Worm (Caenorhabditis elegans) whole organism, L4 larva: Measurements from ENCODE around the gene tgt-1.
A peak's percentile ranks its signal among the peaks of the same experiment; 100 is the strongest.

ENCODE experiments used
- F10B5.3 ChIP-seq: sonication (generic microtip); optimal IDR thresholded peaks from 2 replicates; lab custom pipeline; 2016; ENCODE audit warnings: mild to moderate bottlenecking, missing genetic modification characterization, missing compliant biosample characterization
- F44E2.7 ChIP-seq: fragments of 200-800 bp; sonication (Bioruptor generic); IDR thresholded peaks from 2 replicates; pipeline ENCODE4 v2.1.2; 2022; ENCODE audit warnings: missing genetic modification characterization, missing compliant biosample characterization
- R02D3.7 ChIP-seq: fragments of 150-350 bp; sonication (generic microtip); optimal IDR thresholded peaks from 3 replicates; lab custom pipeline; 2014; ENCODE audit warnings: missing biosample characterization, missing genetic modification characterization
- T26A8.4 ChIP-seq: fragments of 200-800 bp; sonication (Bioruptor generic); IDR thresholded peaks from 2 replicates; pipeline ENCODE4 v1.3.6; 2022; ENCODE audit warnings: missing genetic modification characterization, missing compliant biosample characterization
- Y48G9A.11 ChIP-seq: fragments of 200-800 bp; sonication (Bioruptor generic); IDR thresholded peaks from 2 replicates; pipeline ENCODE4 v1.3.6; 2022; ENCODE audit warnings: missing genetic modification reagents, missing genetic modification characterization, missing compliant biosample characterization
- ZK337.2 ChIP-seq: fragments of 200-800 bp; sonication (Bioruptor generic); IDR thresholded peaks from 2 replicates; pipeline ENCODE4 v1.3.6; 2022; ENCODE audit warnings: missing genetic modification reagents, missing genetic modification characterization, missing compliant biosample characterization
- ceh-20 ChIP-seq: fragments of 200-800 bp; sonication (Bioruptor generic); IDR thresholded peaks from 2 replicates; pipeline ENCODE4 v1.3.6; 2022; ENCODE audit warnings: missing genetic modification reagents, missing genetic modification characterization, missing compliant biosample characterization
- ceh-44 ChIP-seq: fragments of 200-800 bp; sonication (Bioruptor generic); IDR thresholded peaks from 2 replicates; pipeline ENCODE4 v1.3.6; 2022; ENCODE audit warnings: missing genetic modification reagents, missing genetic modification characterization, missing compliant biosample characterization
- ceh-62 ChIP-seq: sonication (generic microtip); optimal IDR thresholded peaks from 2 replicates; lab custom pipeline; 2017; ENCODE audit warnings: missing biosample characterization, missing genetic modification characterization
- daf-12 ChIP-seq: fragments of 150-350 bp; optimal IDR thresholded peaks from 2 replicates; lab custom pipeline; 2014; ENCODE audit warnings: missing biosample characterization, missing genetic modification reagents, missing genetic modification characterization
- daf-16 ChIP-seq, 3 experiments: sonication (generic microtip); optimal IDR thresholded peaks; 2 replicates each; lab custom pipeline; 2016 to 2017; ENCODE audit warnings: missing genetic modification characterization in 3 of 3, missing genetic modification reagents in 3 of 3, mild to moderate bottlenecking in 2 of 3, missing compliant biosample characterization in 2 of 3, missing biosample characterization in 1 of 3, moderate library complexity in 1 of 3
- daf-8 ChIP-seq: fragments of 200-800 bp; sonication (Bioruptor generic); IDR thresholded peaks from 2 replicates; pipeline ENCODE4 v1.3.6; 2022; ENCODE audit warnings: missing genetic modification characterization, missing compliant biosample characterization
- duxl-1 ChIP-seq: sonication (generic microtip); optimal IDR thresholded peaks from 2 replicates; lab custom pipeline; 2016; ENCODE audit warnings: mild to moderate bottlenecking, missing genetic modification characterization, moderate library complexity, missing compliant biosample characterization; ENCODE audit not compliant: poor library complexity
- egl-27 ChIP-seq: sonication (generic microtip); optimal IDR thresholded peaks from 3 replicates; lab custom pipeline; 2017; ENCODE audit warnings: missing biosample characterization, missing genetic modification reagents, missing genetic modification characterization
- fkh-10 ChIP-seq: fragments of 150-350 bp; optimal IDR thresholded peaks from 2 replicates; lab custom pipeline; 2014; ENCODE audit warnings: missing biosample characterization, missing genetic modification reagents, missing genetic modification characterization
- fos-1 ChIP-seq: fragments of 150-350 bp; optimal IDR thresholded peaks from 2 replicates; lab custom pipeline; 2014; ENCODE audit warnings: missing biosample characterization, missing genetic modification characterization
- hlh-30 ChIP-seq: sonication (generic microtip); optimal IDR thresholded peaks from 2 replicates; lab custom pipeline; 2017; ENCODE audit warnings: antibody characterized with exemption, mild to moderate bottlenecking, missing genetic modification characterization, missing compliant biosample characterization; ENCODE audit not compliant: insufficient read depth
- jun-1 ChIP-seq: fragments of 150-350 bp; optimal IDR thresholded peaks from 2 replicates; lab custom pipeline; 2014; ENCODE audit warnings: missing biosample characterization, missing genetic modification reagents, missing genetic modification characterization
- lim-7 ChIP-seq: fragments of 200-800 bp; sonication (Bioruptor generic); IDR thresholded peaks from 2 replicates; pipeline ENCODE4 v1.3.6; 2022; ENCODE audit warnings: missing genetic modification characterization, missing compliant biosample characterization
- lin-1 ChIP-seq: fragments of 200-800 bp; sonication (Bioruptor generic); IDR thresholded peaks from 2 replicates; pipeline ENCODE4 v1.3.6; 2022; ENCODE audit warnings: missing genetic modification reagents, missing genetic modification characterization, missing compliant biosample characterization
- lin-15B ChIP-seq: fragments of 150-350 bp; sonication (generic microtip); optimal IDR thresholded peaks from 3 replicates; lab custom pipeline; 2014; ENCODE audit warnings: missing biosample characterization, missing genetic modification characterization
- lin-29 ChIP-seq: fragments of 200-800 bp; sonication (Bioruptor generic); IDR thresholded peaks from 2 replicates; pipeline ENCODE4 v1.3.6; 2022; ENCODE audit warnings: missing genetic modification reagents, missing genetic modification characterization, missing compliant biosample characterization
- lin-39 ChIP-seq: fragments of 150-350 bp; optimal IDR thresholded peaks from 2 replicates; lab custom pipeline; 2014; ENCODE audit warnings: missing biosample characterization, missing genetic modification reagents, missing genetic modification characterization
- lir-3 ChIP-seq: sonication (generic microtip); optimal IDR thresholded peaks from 2 replicates; lab custom pipeline; 2016; ENCODE audit warnings: mild to moderate bottlenecking, missing genetic modification characterization, missing compliant biosample characterization
- madf-9 ChIP-seq: fragments of 200-800 bp; sonication (Bioruptor generic); conservative IDR thresholded peaks from 2 replicates; pipeline ENCODE4 v1.3.6; 2022; ENCODE audit warnings: missing genetic modification reagents, missing genetic modification characterization, missing compliant biosample characterization
- mdl-1 ChIP-seq, 2 experiments: fragments of 150-350 bp in 1 of 2; sonication (generic microtip) in 1 of 2; optimal IDR thresholded peaks; 2 replicates each; lab custom pipeline; 2014 to 2017; ENCODE audit warnings: missing biosample characterization in 2 of 2, missing genetic modification characterization in 2 of 2
- mxl-3 ChIP-seq: fragments of 200-800 bp; sonication (Bioruptor generic); optimal IDR thresholded peaks from 2 replicates; lab custom pipeline; 2018; ENCODE audit warnings: mild to moderate bottlenecking, missing genetic modification characterization, missing compliant biosample characterization
- nhr-237 ChIP-seq: sonication (generic microtip); optimal IDR thresholded peaks from 2 replicates; lab custom pipeline; 2017; ENCODE audit warnings: missing biosample characterization, missing genetic modification characterization
- nhr-41 ChIP-seq: fragments of 200-800 bp; sonication (Bioruptor generic); IDR thresholded peaks from 2 replicates; pipeline ENCODE4 v1.3.6; 2022; ENCODE audit warnings: missing genetic modification reagents, missing genetic modification characterization, missing compliant biosample characterization
- nhr-42 ChIP-seq: fragments of 200-800 bp; sonication (Bioruptor generic); IDR thresholded peaks from 2 replicates; pipeline ENCODE4 v1.3.6; 2022; ENCODE audit warnings: missing genetic modification characterization, missing compliant biosample characterization
- nhr-6 ChIP-seq: fragments of 150-350 bp; optimal IDR thresholded peaks from 2 replicates; lab custom pipeline; 2014; ENCODE audit warnings: missing biosample characterization, missing genetic modification characterization
- nhr-76 ChIP-seq: fragments of 150-350 bp; optimal IDR thresholded peaks from 2 replicates; lab custom pipeline; 2014; ENCODE audit warnings: missing biosample characterization, missing genetic modification characterization
- nhr-77 ChIP-seq: fragments of 150-350 bp; optimal IDR thresholded peaks from 2 replicates; lab custom pipeline; 2014; ENCODE audit warnings: missing biosample characterization, missing genetic modification characterization
- php-3 ChIP-seq: fragments of 200-800 bp; sonication (Bioruptor generic); IDR thresholded peaks from 2 replicates; pipeline ENCODE4 v1.3.6; 2022; ENCODE audit warnings: missing genetic modification reagents, missing genetic modification characterization, missing compliant biosample characterization
- rbr-2 ChIP-seq: sonication (generic microtip); optimal IDR thresholded peaks from 2 replicates; lab custom pipeline; 2016; ENCODE audit warnings: missing genotype, missing genetic modification characterization, missing compliant biosample characterization
- saeg-2 ChIP-seq: fragments of 200-800 bp; sonication (Bioruptor generic); IDR thresholded peaks from 2 replicates; pipeline ENCODE4 v1.3.6; 2022; ENCODE audit warnings: missing genetic modification reagents, missing genetic modification characterization, missing compliant biosample characterization
- set-16 ChIP-seq: fragments of 200-800 bp; sonication (Bioruptor generic); IDR thresholded peaks from 2 replicates; pipeline ENCODE4 v1.3.6; 2022; ENCODE audit warnings: missing genetic modification reagents, missing genetic modification characterization, missing compliant biosample characterization
- skn-1 ChIP-seq: fragments of 150-350 bp; optimal IDR thresholded peaks from 2 replicates; lab custom pipeline; 2014; ENCODE audit warnings: missing biosample characterization, missing genetic modification characterization
- snpc-4 ChIP-seq: fragments of 150-350 bp; optimal IDR thresholded peaks from 2 replicates; lab custom pipeline; 2014; ENCODE audit warnings: missing biosample characterization, missing genetic modification characterization
- spr-1 ChIP-seq: sonication (generic microtip); optimal IDR thresholded peaks from 2 replicates; lab custom pipeline; 2016; ENCODE audit warnings: mild to moderate bottlenecking, missing genetic modification characterization, missing compliant biosample characterization
- spr-3 ChIP-seq: fragments of 200-800 bp; sonication (Bioruptor generic); optimal IDR thresholded peaks from 2 replicates; lab custom pipeline; 2018; ENCODE audit warnings: mild to moderate bottlenecking, missing genetic modification characterization, missing compliant biosample characterization
- tag-97 ChIP-seq: fragments of 200-800 bp; sonication (Bioruptor generic); IDR thresholded peaks from 2 replicates; pipeline ENCODE4 v1.3.6; 2022; ENCODE audit warnings: missing genetic modification characterization, missing compliant biosample characterization
- tra-1 ChIP-seq: fragments of 200-800 bp; sonication (Bioruptor generic); IDR thresholded peaks from 2 replicates; pipeline ENCODE4 v1.3.6; 2022; ENCODE audit warnings: missing genetic modification reagents, missing genetic modification characterization, missing compliant biosample characterization
- unc-130 ChIP-seq: sonication (generic microtip); optimal IDR thresholded peaks from 2 replicates; lab custom pipeline; 2016; ENCODE audit warnings: missing genetic modification reagents, missing genetic modification characterization, missing compliant biosample characterization
- unc-62 ChIP-seq, 3 experiments: fragments of 150-350 bp in 1 of 3; sonication (generic microtip); optimal IDR thresholded peaks in 2 of 3; peaks in 1 of 3; 1 replicate in 1 of 3; 2 replicates in 2 of 3; lab custom pipeline; 2014 to 2017; ENCODE audit warnings: missing biosample characterization in 3 of 3, missing genetic modification characterization in 3 of 3, missing genetic modification reagents in 3 of 3, missing genotype in 1 of 3
- zag-1 ChIP-seq: fragments of 150-350 bp; optimal IDR thresholded peaks from 2 replicates; lab custom pipeline; 2014; ENCODE audit warnings: missing biosample characterization, missing genetic modification characterization
- zfp-2 ChIP-seq: sonication (generic microtip); optimal IDR thresholded peaks from 2 replicates; lab custom pipeline; 2016; ENCODE audit warnings: mild to moderate bottlenecking, missing genetic modification characterization, missing compliant biosample characterization
- zfp-3 ChIP-seq: fragments of 200-800 bp; sonication (Bioruptor generic); conservative IDR thresholded peaks from 2 replicates; pipeline ENCODE4 v1.3.6; 2022; ENCODE audit warnings: missing genetic modification reagents, missing genetic modification characterization, missing compliant biosample characterization
- ztf-11 ChIP-seq: fragments of 150-350 bp; optimal IDR thresholded peaks from 2 replicates; lab custom pipeline; 2014; ENCODE audit warnings: missing biosample characterization, missing genetic modification characterization
- ztf-7 ChIP-seq: fragments of 150-350 bp; optimal IDR thresholded peaks from 2 replicates; lab custom pipeline; 2014; ENCODE audit warnings: missing biosample characterization, missing genetic modification characterization

tgt-1 gene

DNA sequence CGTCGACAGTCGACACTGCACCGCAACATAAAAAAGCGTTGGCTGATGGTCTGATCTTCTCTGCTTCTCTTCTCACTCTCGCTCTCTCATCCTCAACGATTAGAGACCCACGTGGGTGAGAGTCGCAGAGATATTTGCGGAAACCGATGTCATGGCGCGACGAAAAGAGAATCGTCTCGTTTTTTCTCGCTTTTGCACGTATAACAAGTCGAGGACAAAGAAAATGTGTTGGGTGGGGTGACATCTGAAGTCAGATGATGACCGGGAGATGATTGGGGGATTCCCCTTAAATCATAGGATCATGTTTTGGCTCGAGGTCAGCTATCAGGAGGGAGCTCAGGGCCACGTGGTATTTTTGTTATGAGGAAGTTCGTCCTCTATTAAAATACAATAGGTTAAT is 3.2 kb downstream of the tgt-1 start (continued):
- TF ChIP-seq set-16 (GFP tag; lab: Robert Waterston, UW), result peak; percentile 80
- peak; percentile 54 for TF ChIP-seq nhr-76 (tag; lab: Kevin White, UChicago)
- no peak for TF ChIP-seq zag-1
- no peak for TF ChIP-seq R02D3.7 (tag; lab: Kevin White, UChicago)
- no peak for TF ChIP-seq fos-1 (tag; lab: Kevin White, UChicago)
- no peak for TF ChIP-seq daf-8 (GFP tag; lab: Robert Waterston, UW)
- peak; percentile 91 for TF ChIP-seq ceh-20
- no peak for TF ChIP-seq F44E2.7 (GFP tag; lab: Robert Waterston, UW)
- TF ChIP-seq php-3 (GFP tag; lab: Robert Waterston, UW), result peak; percentile 65
- TF ChIP-seq F10B5.3 (tag; lab: Kevin White, UChicago), result no peak
- TF ChIP-seq mdl-1 (tag; optimal IDR thresholded peaks at IDR 0.05; lab: Kevin White, UChicago), result peak; percentile 100
- peak; percentile 59 for TF ChIP-seq rbr-2
- no peak for TF ChIP-seq ZK337.2 (GFP tag; lab: Robert Waterston, UW)
- TF ChIP-seq jun-1, result no peak
- TF ChIP-seq spr-3, result no peak
- TF ChIP-seq lin-1 (GFP tag; lab: Robert Waterston, UW), result peak; percentile 91
- no peak for TF ChIP-seq daf-16 (GFP tag; optimal IDR thresholded peaks at IDR 0.05; lab: Kevin White, UChicago)
- peak; percentile 71 for TF ChIP-seq daf-16 (tag; optimal IDR thresholded peaks at IDR 0.05; lab: Kevin White, UChicago)
- peak; percentile 60; the same call in 1 of the 2 replicates for TF ChIP-seq T26A8.4 (GFP tag; lab: Robert Waterston, UW)
- no peak for TF ChIP-seq egl-27 (tag; lab: Kevin White, UChicago)
- peak; percentile 27 for TF ChIP-seq nhr-237 (tag; lab: Kevin White, UChicago)
- peak; percentile 94 for TF ChIP-seq tra-1
- TF ChIP-seq lin-39 (tag; lab: Kevin White, UChicago), result no peak
- TF ChIP-seq madf-9, result peak; percentile 45; the same call in 1 of the 2 replicates
- TF ChIP-seq mxl-3 (GFP tag; lab: Kevin White, UChicago), result peak; percentile 99
- no peak for TF ChIP-seq spr-1 (tag; lab: Kevin White, UChicago)
- TF ChIP-seq lin-29 (GFP tag; lab: Robert Waterston, UW), result 0 out of 2 replicates have a peak, but pooled peaks have one; percentile 59
- TF ChIP-seq unc-62 (GFP tag; optimal IDR thresholded peaks at IDR 0.05 in 1 of 2; lab: Kevin White, UChicago), result peak in 1 of 2 experiments; percentile 100
- TF ChIP-seq unc-62 (tag; optimal IDR thresholded peaks at IDR 0.05; lab: Kevin White, UChicago), result no peak
- TF ChIP-seq duxl-1 (tag; lab: Kevin White, UChicago), result peak; percentile 48
- no peak for TF ChIP-seq daf-12 (tag; lab: Kevin White, UChicago)
- no peak for TF ChIP-seq nhr-42
- peak; percentile 86 for TF ChIP-seq nhr-77 (tag; lab: Kevin White, UChicago)
- no peak for TF ChIP-seq ceh-44

DNA sequence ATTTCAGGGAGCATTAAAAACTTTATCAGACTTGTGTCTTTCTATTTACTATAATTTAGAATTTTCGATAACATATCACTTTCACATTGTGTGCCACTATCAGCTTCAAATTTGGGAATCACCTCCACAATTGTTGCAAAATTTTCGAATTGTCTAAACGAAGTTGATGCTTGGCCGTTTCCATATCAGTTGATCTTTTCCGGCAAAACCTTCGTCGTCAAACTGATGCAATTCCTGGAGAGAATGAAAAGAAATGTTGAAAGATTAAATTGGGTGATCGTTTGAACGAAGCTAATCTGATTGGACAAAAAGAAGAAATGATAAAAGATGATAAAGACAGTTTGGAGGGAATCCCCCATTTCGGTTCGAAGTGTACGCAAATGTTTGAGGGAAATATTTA is 4.0 kb downstream of the tgt-1 start:
- TF ChIP-seq daf-8 (GFP tag; lab: Robert Waterston, UW), result no peak
- no peak for TF ChIP-seq lim-7 (GFP tag; lab: Robert Waterston, UW)
- no peak for TF ChIP-seq nhr-6 (tag; lab: Kevin White, UChicago)
- TF ChIP-seq F10B5.3 (tag; lab: Kevin White, UChicago), result no peak
- no peak for TF ChIP-seq ceh-44
- TF ChIP-seq ztf-7 (tag; lab: Kevin White, UChicago), result no peak
- no peak for TF ChIP-seq jun-1
- TF ChIP-seq zfp-3 (GFP tag; lab: Robert Waterston, UW), result peak; percentile 69; the same call in 1 of the 2 replicates
- no peak for TF ChIP-seq nhr-41 (GFP tag; lab: Robert Waterston, UW)
- no peak for TF ChIP-seq ztf-11 (tag; lab: Kevin White, UChicago)
- TF ChIP-seq spr-3, result peak; percentile 76
- no peak for TF ChIP-seq lir-3 (tag; lab: Kevin White, UChicago)
- no peak for TF ChIP-seq tag-97 (GFP tag; lab: Robert Waterston, UW)
- peak; percentile 7; the same call in 1 of the 2 replicates for TF ChIP-seq Y48G9A.11 (GFP tag; lab: Robert Waterston, UW)
- TF ChIP-seq snpc-4, result no peak
- TF ChIP-seq unc-130 (GFP tag; lab: Kevin White, UChicago), result no peak
- no peak for TF ChIP-seq saeg-2 (GFP tag; lab: Robert Waterston, UW)
- TF ChIP-seq ceh-62 (tag; lab: Kevin White, UChicago), result no peak
- TF ChIP-seq lin-15B, result no peak
- TF ChIP-seq zfp-2 (tag; lab: Kevin White, UChicago), result no peak
- no peak for TF ChIP-seq fkh-10 (GFP tag; lab: Kevin White, UChicago)
- TF ChIP-seq mxl-3 (GFP tag; lab: Kevin White, UChicago), result peak; percentile 51
- TF ChIP-seq lin-29 (GFP tag; lab: Robert Waterston, UW), result no peak
- no peak for TF ChIP-seq skn-1
- TF ChIP-seq hlh-30 (tag; lab: Kevin White, UChicago), result no peak
